Fruit fly (Drosophila melanogaster) whole organism, pupa: ENCODE data around the gene corn.

Experiments
- Pif1B ChIP-seq: fragments of 200-800 bp; sonication (Bioruptor generic); optimal IDR thresholded peaks from 3 replicates; lab custom pipeline; 2016; ENCODE audit warnings: missing biosample characterization, missing genetic modification characterization
- Snoo ChIP-seq: fragments of 200-800 bp; sonication (Bioruptor generic); optimal IDR thresholded peaks from 3 replicates; lab custom pipeline; 2017; ENCODE audit warnings: missing biosample characterization, mild to moderate bottlenecking, missing genetic modification characterization, inconsistent platforms

dm6 chr3L:7191218-7191617 is 34.3 kb upstream of the corn start:
- no peak for TF ChIP-seq Snoo (tag; lab: Kevin White, UChicago)
- TF ChIP-seq Pif1B, result no peak
